Fruit fly (Drosophila melanogaster) whole organism, embryonic: ENCODE results near the gene CG3149.

Source experiments
- Atf3 ChIP-seq: fragments of 200-800 bp; sonication (Bioruptor generic); optimal IDR thresholded peaks from 3 replicates; lab custom pipeline; 2016; ENCODE audit warnings: missing biosample characterization, missing genetic modification characterization
- B-H1 ChIP-seq: fragments of 200-800 bp; sonication (Bioruptor generic); IDR thresholded peaks from 3 replicates; pipeline ENCODE4 v1.3.6; 2022; ENCODE audit warnings: missing biosample characterization, missing genetic modification characterization
- Bdp1 ChIP-seq: fragments of 200-800 bp; sonication (Bioruptor generic); optimal IDR thresholded peaks from 3 replicates; lab custom pipeline; 2016; ENCODE audit warnings: missing biosample characterization, missing genetic modification characterization
- Bteb2 ChIP-seq: fragments of 200-800 bp; sonication (Bioruptor generic); optimal IDR thresholded peaks from 2 replicates; lab custom pipeline; 2016; ENCODE audit warnings: missing biosample characterization, missing genetic modification characterization
- CG11723 ChIP-seq: fragments of 200-800 bp; sonication (Bioruptor generic); optimal IDR thresholded peaks from 2 replicates; lab custom pipeline; 2017; ENCODE audit warnings: missing biosample characterization, mild to moderate bottlenecking, missing genetic modification characterization
- CG13287 ChIP-seq: fragments of 200-800 bp; sonication (Bioruptor generic); IDR thresholded peaks from 2 replicates; pipeline ENCODE4 v1.3.6; 2022; ENCODE audit warnings: missing biosample characterization, missing genetic modification characterization; ENCODE audit not compliant: partially characterized antibody
- CG14441 ChIP-seq: fragments of 200-800 bp; sonication (Bioruptor generic); IDR thresholded peaks from 2 replicates; pipeline ENCODE4 v1.3.6; 2022; ENCODE audit warnings: missing biosample characterization, missing genetic modification characterization
- CG15073 ChIP-seq: fragments of 200-800 bp; sonication (Bioruptor generic); optimal IDR thresholded peaks from 2 replicates; lab custom pipeline; 2016; ENCODE audit warnings: missing biosample characterization, missing genetic modification characterization
- CG15269 ChIP-seq: fragments of 200-800 bp; sonication (Bioruptor generic); optimal IDR thresholded peaks from 2 replicates; lab custom pipeline; 2018; ENCODE audit warnings: missing biosample characterization, mild to moderate bottlenecking, missing genetic modification characterization, moderate library complexity
- CG1602 ChIP-seq: fragments of 200-800 bp; sonication (Bioruptor generic); optimal IDR thresholded peaks from 3 replicates; lab custom pipeline; 2016; ENCODE audit warnings: missing biosample characterization, missing genetic modification characterization
- CG16815 ChIP-seq: fragments of 200-800 bp; sonication (Bioruptor generic); optimal IDR thresholded peaks from 3 replicates; lab custom pipeline; 2017; ENCODE audit warnings: missing biosample characterization, mild to moderate bottlenecking, missing genetic modification characterization
- CG17568 ChIP-seq: fragments of 200-800 bp; sonication (Bioruptor generic); optimal IDR thresholded peaks from 2 replicates; lab custom pipeline; 2018; ENCODE audit warnings: missing biosample characterization, mild to moderate bottlenecking, missing genetic modification characterization, moderate library complexity
- CG2116 ChIP-seq: fragments of 200-800 bp; sonication (Bioruptor generic); optimal IDR thresholded peaks from 3 replicates; lab custom pipeline; 2018; ENCODE audit warnings: missing biosample characterization, mild to moderate bottlenecking, missing genetic modification characterization
- CG2678 ChIP-seq: fragments of 200-800 bp; sonication (Bioruptor generic); optimal IDR thresholded peaks from 3 replicates; lab custom pipeline; 2019; ENCODE audit warnings: missing biosample characterization, mild to moderate bottlenecking, missing genetic modification characterization, moderate library complexity
- CG32767 ChIP-seq: fragments of 200-800 bp; sonication (Bioruptor generic); IDR thresholded peaks from 2 replicates; pipeline ENCODE4 v1.3.6; 2022; ENCODE audit warnings: missing biosample characterization, missing genetic modification characterization
- CG3726 ChIP-seq: fragments of 200-800 bp; sonication (Bioruptor generic); IDR thresholded peaks from 3 replicates; pipeline ENCODE4, ENCODE4 v1.3.6; 2022; ENCODE audit warnings: missing biosample characterization, missing genetic modification characterization
- CG4404 ChIP-seq: fragments of 200-800 bp; sonication (Bioruptor generic); IDR thresholded peaks from 2 replicates; pipeline ENCODE4 v1.3.6; 2022; ENCODE audit warnings: missing biosample characterization, missing genetic modification characterization
- CG4707 ChIP-seq: fragments of 200-800 bp; sonication (Bioruptor generic); optimal IDR thresholded peaks from 2 replicates; lab custom pipeline; 2018; ENCODE audit warnings: missing biosample characterization, mild to moderate bottlenecking, missing genetic modification characterization, moderate library complexity
- CG6689 ChIP-seq: fragments of 200-800 bp; sonication (Bioruptor generic); IDR thresholded peaks from 2 replicates; pipeline ENCODE4 v1.3.6; 2022; ENCODE audit warnings: missing biosample characterization, missing genetic modification characterization
- CG6791 ChIP-seq: fragments of 200-800 bp; sonication (Bioruptor generic); IDR thresholded peaks from 3 replicates; pipeline ENCODE4 v1.3.6; 2022; ENCODE audit warnings: missing biosample characterization, missing genetic modification characterization; ENCODE audit not compliant: partially characterized antibody
- CG9215 ChIP-seq: fragments of 200-800 bp; sonication (Bioruptor generic); IDR thresholded peaks from 2 replicates; pipeline ENCODE4 v1.3.6; 2022; ENCODE audit warnings: missing biosample characterization, missing genetic modification characterization
- CTCF ChIP-seq: fragments of 200-800 bp; sonication (Bioruptor generic); optimal IDR thresholded peaks from 2 replicates; lab custom pipeline; 2017; ENCODE audit warnings: missing biosample characterization, mild to moderate bottlenecking, missing genetic modification characterization, moderate library complexity
- Drgx ChIP-seq: fragments of 200-800 bp; sonication (Bioruptor generic); IDR thresholded peaks from 2 replicates; pipeline ENCODE4 v1.3.6; 2022; ENCODE audit warnings: missing biosample characterization, missing genetic modification characterization
- Fer3 ChIP-seq: fragments of 200-800 bp; sonication (Bioruptor generic); optimal IDR thresholded peaks from 2 replicates; lab custom pipeline; 2018; ENCODE audit warnings: missing biosample characterization, mild to moderate bottlenecking, missing genetic modification characterization, moderate library complexity
- Kr ChIP-seq: fragments of 200-800 bp; sonication (Bioruptor generic); optimal IDR thresholded peaks from 2 replicates; lab custom pipeline; 2017; ENCODE audit warnings: missing biosample characterization, mild to moderate bottlenecking, missing genetic modification characterization
- Meics ChIP-seq: fragments of 200-800 bp; sonication (Bioruptor generic); optimal IDR thresholded peaks from 2 replicates; lab custom pipeline; 2017; ENCODE audit warnings: missing biosample characterization, mild to moderate bottlenecking, missing genetic modification characterization
- NfI ChIP-seq: fragments of 200-800 bp; sonication (Bioruptor generic); optimal IDR thresholded peaks from 3 replicates; lab custom pipeline; 2018; ENCODE audit warnings: missing biosample characterization, mild to moderate bottlenecking, missing genetic modification characterization, moderate library complexity
- Oaz ChIP-seq: fragments of 200-800 bp; sonication (Bioruptor generic); IDR thresholded peaks from 2 replicates; pipeline ENCODE4 v1.3.6; 2022; ENCODE audit warnings: missing biosample characterization, missing genetic modification characterization
- Pdp1 ChIP-seq, 2 experiments: fragments of 200-800 bp; sonication (Bioruptor generic); optimal IDR thresholded peaks; 3 replicates each; lab custom pipeline; 2016; ENCODE audit warnings: missing biosample characterization in 2 of 2, missing genetic modification characterization in 2 of 2, mild to moderate bottlenecking in 1 of 2, moderate library complexity in 1 of 2
- Spps ChIP-seq: fragments of 200-800 bp; sonication (Bioruptor generic); optimal IDR thresholded peaks from 2 replicates; lab custom pipeline; 2018; ENCODE audit warnings: missing biosample characterization, mild to moderate bottlenecking, missing genetic modification characterization
- aop ChIP-seq: fragments of 200-800 bp; sonication (Bioruptor generic); IDR thresholded peaks from 2 replicates; pipeline ENCODE4 v1.3.6; 2022; ENCODE audit warnings: missing biosample characterization, missing genetic modification characterization
- ato ChIP-seq: fragments of 200-800 bp; sonication (Bioruptor generic); IDR thresholded peaks from 2 replicates; pipeline ENCODE4 v1.3.6; 2022; ENCODE audit warnings: missing biosample characterization, missing genetic modification characterization; ENCODE audit not compliant: partially characterized antibody
- br ChIP-seq: fragments of >200 bp; optimal IDR thresholded peaks from 2 replicates; lab custom pipeline; 2017
- cg ChIP-seq: fragments of 200-800 bp; sonication (Bioruptor generic); optimal IDR thresholded peaks from 3 replicates; lab custom pipeline; 2019; ENCODE audit warnings: missing biosample characterization, mild to moderate bottlenecking, missing genetic modification characterization, moderate library complexity
- chinmo ChIP-seq: fragments of 200-800 bp; sonication (Bioruptor generic); IDR thresholded peaks from 4 replicates; pipeline ENCODE4 v1.3.6; 2022; ENCODE audit warnings: missing biosample characterization, missing genetic modification characterization; ENCODE audit not compliant: partially characterized antibody
- chm ChIP-seq: fragments of 200-800 bp; sonication (Bioruptor generic); IDR thresholded peaks from 2 replicates; pipeline ENCODE4 v1.3.6; 2022; ENCODE audit warnings: missing biosample characterization, missing genetic modification characterization
- ci ChIP-seq: fragments of 200-800 bp; sonication (Bioruptor generic); IDR thresholded peaks from 3 replicates; pipeline ENCODE4 v1.3.6; 2022; ENCODE audit warnings: missing biosample characterization, missing genetic modification characterization
- dm ChIP-seq: fragments of 200-800 bp; sonication (Bioruptor generic); optimal IDR thresholded peaks from 3 replicates; lab custom pipeline; 2016; ENCODE audit warnings: missing biosample characterization, missing genetic modification characterization
- dpn ChIP-seq, 2 experiments: fragments of 200-800 bp; sonication (Bioruptor generic); optimal IDR thresholded peaks; 3 replicates each; lab custom pipeline; 2016; ENCODE audit warnings: missing biosample characterization in 2 of 2, missing genetic modification characterization in 2 of 2
- ems ChIP-seq: fragments of 200-800 bp; sonication (Bioruptor generic); optimal IDR thresholded peaks from 3 replicates; lab custom pipeline; 2016; ENCODE audit warnings: missing biosample characterization, missing genetic modification characterization
- ftz-f1 ChIP-seq: fragments of 200-800 bp; sonication (Bioruptor generic); optimal IDR thresholded peaks from 2 replicates; lab custom pipeline; 2016; ENCODE audit warnings: missing biosample characterization, missing genetic modification characterization
- gcm ChIP-seq: fragments of 200-800 bp; sonication (Bioruptor generic); optimal IDR thresholded peaks from 2 replicates; lab custom pipeline; 2019; ENCODE audit warnings: missing biosample characterization, mild to moderate bottlenecking, missing genetic modification characterization, moderate library complexity
- gsb ChIP-seq: fragments of 200-800 bp; sonication (Bioruptor generic); IDR thresholded peaks from 2 replicates; pipeline ENCODE4 v1.3.6; 2022; ENCODE audit warnings: missing biosample characterization, missing genetic modification characterization
- her ChIP-seq: fragments of 200-800 bp; sonication (Bioruptor generic); optimal IDR thresholded peaks from 2 replicates; lab custom pipeline; 2016; ENCODE audit warnings: missing biosample characterization, missing genetic modification characterization
- insv ChIP-seq, 2 experiments: fragments of 200-800 bp; sonication (Bioruptor generic); optimal IDR thresholded peaks; 3 replicates each; lab custom pipeline; 2016 to 2018; ENCODE audit warnings: missing biosample characterization in 2 of 2, missing genetic modification characterization in 2 of 2
- pfk ChIP-seq: fragments of 200-800 bp; sonication (Bioruptor generic); optimal IDR thresholded peaks from 2 replicates; lab custom pipeline; 2018; ENCODE audit warnings: missing biosample characterization, mild to moderate bottlenecking, missing genetic modification characterization, moderate library complexity
- run ChIP-seq: fragments of 200-800 bp; sonication (Bioruptor generic); optimal IDR thresholded peaks from 3 replicates; lab custom pipeline; 2018; ENCODE audit warnings: missing biosample characterization, mild to moderate bottlenecking, missing genetic modification characterization
- stwl ChIP-seq: fragments of 200-800 bp; sonication (Bioruptor generic); optimal IDR thresholded peaks from 3 replicates; lab custom pipeline; 2018; ENCODE audit warnings: missing biosample characterization, mild to moderate bottlenecking, missing genetic modification characterization, moderate library complexity
- unc-4 ChIP-seq: fragments of 200-800 bp; sonication (Bioruptor generic); IDR thresholded peaks from 2 replicates; pipeline ENCODE4 v1.3.6; 2022; ENCODE audit warnings: missing biosample characterization, missing genetic modification characterization; ENCODE audit not compliant: partially characterized antibody
- vfl ChIP-seq: fragments of 200-800 bp; sonication (Bioruptor generic); optimal IDR thresholded peaks from 2 replicates; lab custom pipeline; 2016; ENCODE audit warnings: missing biosample characterization, missing genetic modification characterization
- vnd ChIP-seq: fragments of 200-800 bp; sonication (Bioruptor generic); IDR thresholded peaks from 3 replicates; pipeline ENCODE4 v1.3.6; 2022; ENCODE audit warnings: missing biosample characterization, missing genetic modification characterization; ENCODE audit not compliant: partially characterized antibody
- wor ChIP-seq: fragments of 200-800 bp; sonication (Bioruptor generic); IDR thresholded peaks from 2 replicates; pipeline ENCODE4 v1.3.6; 2022; ENCODE audit warnings: missing biosample characterization, missing genetic modification characterization

The CG3149 gene

DNA sequence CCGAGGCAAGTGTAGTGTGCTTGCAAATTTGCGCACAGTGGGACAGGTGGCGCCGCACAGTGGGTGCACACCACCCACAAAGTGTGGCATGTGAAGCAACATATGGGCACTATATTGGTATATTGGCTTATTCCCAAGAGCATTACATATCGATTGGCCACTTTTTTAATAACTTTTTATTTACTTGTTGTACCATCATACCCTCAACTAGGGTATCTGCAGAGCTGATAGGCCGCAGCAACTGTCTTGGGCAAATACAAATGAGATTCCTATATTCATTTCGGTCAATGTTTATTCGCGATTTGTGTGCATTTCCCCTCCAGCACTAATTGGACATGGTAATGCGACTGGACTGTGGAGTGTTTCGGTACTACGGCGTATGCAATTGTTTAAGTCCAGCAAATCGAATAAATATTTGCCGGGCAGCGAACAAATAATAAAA lies 29.8 kb upstream of the CG3149 start (continued):
- TF ChIP-seq CG16815 (GFP tag; lab: Kevin White, UChicago) (no peak), CG17568 (GFP tag; lab: Kevin White, UChicago) (peak; percentile 16), pfk (GFP tag; lab: Kevin White, UChicago) (no peak), CG4404 (peak; percentile 35), Pdp1 (GFP tag; optimal IDR thresholded peaks at IDR 0.05; lab: Kevin White, UChicago) (peak; percentile 45 to 64), CG15073 (GFP tag; lab: Kevin White, UChicago) (no peak), CG15269 (tag; lab: Kevin White, UChicago) (peak; percentile 33), Bteb2 (GFP tag; lab: Kevin White, UChicago) (no peak), cg (GFP tag; lab: Kevin White, UChicago) (no peak), unc-4 (GFP tag; lab: Robert Waterston, UW) (no peak), CG32767 (GFP tag; lab: Robert Waterston, UW) (no peak), gcm (GFP tag; lab: Kevin White, UChicago) (peak; percentile 35), ci (GFP tag; lab: Robert Waterston, UW) (peak; percentile 72), run (no peak), vnd (GFP tag; lab: Robert Waterston, UW) (no peak), NfI (GFP tag; lab: Kevin White, UChicago) (no peak), insv (GFP tag; optimal IDR thresholded peaks at IDR 0.05; lab: Kevin White, UChicago) (no peak), dpn (GFP tag; optimal IDR thresholded peaks at IDR 0.05; lab: Kevin White, UChicago) (peak; percentile 32 to 46), CTCF (GFP tag; lab: Kevin White, UChicago) (peak; percentile 23), CG11723 (GFP tag; lab: Kevin White, UChicago) (peak; percentile 49), aop (GFP tag; lab: Robert Waterston, UW) (no peak), CG4707 (GFP tag; lab: Kevin White, UChicago) (peak; percentile 66), CG3726 (GFP tag; lab: Robert Waterston, UW) (peak; percentile 45; the same call in 1 of the 3 replicates), chm (GFP tag; lab: Robert Waterston, UW) (no peak), CG2678 (tag; lab: Kevin White, UChicago) (peak; percentile 59), CG2116 (GFP tag; lab: Kevin White, UChicago) (peak; percentile 27), Fer3 (tag; lab: Kevin White, UChicago) (peak; percentile 31), ato (GFP tag; lab: Robert Waterston, UW) (no peak), stwl (tag; lab: Kevin White, UChicago) (no peak), Spps (tag; lab: Kevin White, UChicago) (peak; percentile 27), wor (GFP tag; lab: Robert Waterston, UW) (peak; percentile 64), Atf3 (no peak), Oaz (GFP tag; lab: Robert Waterston, UW) (0 out of 2 replicates have a peak, but pooled peaks have one; percentile 19), B-H1 (GFP tag; lab: Robert Waterston, UW) (no peak), CG13287 (GFP tag; lab: Robert Waterston, UW) (no peak), br (lab: Kevin White, UChicago) (no peak), ftz-f1 (GFP tag; lab: Kevin White, UChicago) (no peak), ems (no peak), vfl (GFP tag; lab: Kevin White, UChicago) (no peak), Meics (GFP tag; lab: Kevin White, UChicago) (peak; percentile 57), gsb (GFP tag; lab: Robert Waterston, UW) (no peak), dm (GFP tag; lab: Kevin White, UChicago) (no peak), CG14441 (GFP tag; lab: Robert Waterston, UW) (peak; percentile 73), Drgx (GFP tag; lab: Robert Waterston, UW) (peak; percentile 94), her (GFP tag; lab: Kevin White, UChicago) (no peak), Bdp1 (GFP tag; lab: Kevin White, UChicago) (no peak), CG6791 (GFP tag; lab: Robert Waterston, UW) (no peak), chinmo (GFP tag; lab: Robert Waterston, UW) (no peak), Kr (GFP tag; lab: Kevin White, UChicago) (no peak), CG1602 (no peak), CG9215 (no peak), CG6689 (GFP tag; lab: Robert Waterston, UW) (peak; percentile 52; the same call in 1 of the 2 replicates)
